Fruit fly (Drosophila melanogaster) whole organism, pupa: ENCODE results near the gene Taf13.

Experiments used
- CG12605 ChIP-seq: fragments of 200-800 bp; sonication (Bioruptor generic); IDR thresholded peaks from 2 replicates; pipeline ENCODE4 v1.3.6; 2022; ENCODE audit warnings: missing biosample characterization, missing genetic modification characterization
- CG14655 ChIP-seq: fragments of 200-800 bp; sonication (Bioruptor generic); optimal IDR thresholded peaks from 3 replicates; lab custom pipeline; 2017; ENCODE audit warnings: mild to moderate bottlenecking, missing biosample characterization, missing genetic modification reagents, missing genetic modification characterization
- CG15710 ChIP-seq: fragments of 200-800 bp; sonication (Bioruptor generic); optimal IDR thresholded peaks from 2 replicates; lab custom pipeline; 2018; ENCODE audit warnings: missing biosample characterization, mild to moderate bottlenecking, missing genetic modification characterization, moderate library complexity
- CG32121 ChIP-seq: fragments of 200-800 bp; sonication (Bioruptor generic); IDR thresholded peaks from 2 replicates; pipeline ENCODE4 v1.3.6; 2022; ENCODE audit warnings: missing biosample characterization, missing genetic modification characterization
- CG34367 ChIP-seq: fragments of 200-800 bp; sonication (Bioruptor generic); optimal IDR thresholded peaks from 2 replicates; lab custom pipeline; 2018; ENCODE audit warnings: missing biosample characterization, mild to moderate bottlenecking, missing genetic modification characterization
- CG8301 ChIP-seq: fragments of 200-800 bp; sonication (Bioruptor generic); optimal IDR thresholded peaks from 2 replicates; lab custom pipeline; 2018; ENCODE audit warnings: missing biosample characterization, mild to moderate bottlenecking, missing genetic modification characterization
- Ets98B ChIP-seq: fragments of 200-800 bp; sonication (Bioruptor generic); IDR thresholded peaks from 2 replicates; pipeline ENCODE4 v1.3.6; 2022; ENCODE audit warnings: missing biosample characterization, missing genetic modification characterization
- Pif1A ChIP-seq: fragments of 200-800 bp; sonication (Bioruptor generic); optimal IDR thresholded peaks from 3 replicates; lab custom pipeline; 2016; ENCODE audit warnings: missing biosample characterization, missing genetic modification characterization
- Pif1B ChIP-seq: fragments of 200-800 bp; sonication (Bioruptor generic); optimal IDR thresholded peaks from 3 replicates; lab custom pipeline; 2016; ENCODE audit warnings: missing biosample characterization, missing genetic modification characterization
- fd96Ca ChIP-seq: fragments of 200-800 bp; sonication (Bioruptor generic); IDR thresholded peaks from 3 replicates; pipeline ENCODE4 v1.3.6; 2022; ENCODE audit warnings: missing biosample characterization, missing genetic modification characterization
- gl ChIP-seq: fragments of 200-800 bp; sonication (Bioruptor generic); optimal IDR thresholded peaks from 2 replicates; lab custom pipeline; 2018; ENCODE audit warnings: missing biosample characterization, mild to moderate bottlenecking, missing genetic modification characterization
- rn ChIP-seq: fragments of 200-800 bp; sonication (Bioruptor generic); IDR thresholded peaks from 2 replicates; pipeline ENCODE4 v1.3.6; 2022; ENCODE audit warnings: missing biosample characterization, missing genetic modification characterization

DNA sequence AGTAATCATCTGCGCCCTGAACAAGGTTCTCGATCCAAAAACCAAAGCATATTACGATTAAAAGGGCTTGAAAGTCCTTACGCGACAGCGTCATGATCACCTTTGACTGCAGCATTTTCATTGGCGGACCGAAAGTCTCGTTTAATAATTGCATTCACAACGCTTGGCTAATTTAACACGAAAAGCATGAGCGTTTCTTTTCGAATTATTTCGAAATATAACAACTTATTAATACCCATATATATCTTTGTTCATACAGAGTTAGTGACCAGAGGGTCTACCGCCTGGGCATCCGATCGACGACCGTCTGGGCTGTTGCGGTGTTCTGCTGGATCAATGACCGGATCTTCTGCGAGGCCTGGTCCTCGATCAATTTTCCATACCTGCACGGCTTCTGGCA, 21.6 kb downstream of the Taf13 start, which contains the start of gene CG10730:
- TF ChIP-seq fd96Ca (no peak), rn (GFP tag; lab: Robert Waterston, UW) (no peak), gl (no peak), Pif1B (GFP tag; lab: Kevin White, UChicago) (no peak), CG15710 (tag; lab: Kevin White, UChicago) (no peak), Pif1A (GFP tag; lab: Kevin White, UChicago) (no peak), CG14655 (no peak), CG34367 (no peak), CG8301 (tag; lab: Kevin White, UChicago) (no peak), CG32121 (no peak), CG12605 (GFP tag; lab: Robert Waterston, UW) (no peak), Ets98B (GFP tag; lab: Robert Waterston, UW) (no peak)
